Worm (Caenorhabditis elegans) whole organism, L4/young adult: ENCODE results near the gene psd-1.

Experiments
- W03F9.2 ChIP-seq: fragments of 150-350 bp; optimal IDR thresholded peaks from 2 replicates; lab custom pipeline; 2014; ENCODE audit warnings: missing biosample characterization, missing genetic modification characterization
- dao-5 ChIP-seq: sonication (generic microtip); optimal IDR thresholded peaks from 2 replicates; lab custom pipeline; 2016; ENCODE audit warnings: missing genotype, missing genetic modification characterization, moderate library complexity, missing compliant biosample characterization
- him-1 ChIP-seq: sonication (generic microtip); optimal IDR thresholded peaks from 2 replicates; lab custom pipeline; 2016; ENCODE audit warnings: missing genotype, missing genetic modification reagents, missing genetic modification characterization, missing compliant biosample characterization

The psd-1 gene

DNA sequence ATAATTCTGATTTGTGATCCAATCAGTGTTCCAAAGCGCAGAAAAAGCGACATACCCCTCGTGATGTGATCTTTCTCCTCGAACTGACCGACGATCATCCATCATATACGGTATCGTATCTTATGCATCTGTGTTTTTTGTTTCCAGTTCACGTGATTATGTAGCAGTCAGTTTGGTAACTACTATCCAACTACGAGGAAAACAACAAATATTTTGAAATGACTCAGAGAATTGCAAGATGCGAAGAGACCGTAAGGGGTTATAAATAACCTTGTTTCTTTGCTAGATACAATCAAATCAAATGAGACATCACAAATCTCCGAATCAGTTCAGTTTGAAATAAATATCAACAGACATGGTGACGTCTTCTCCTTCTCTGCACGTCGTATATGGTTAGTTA lies 25.0 kb upstream of the psd-1 start:
- TF ChIP-seq him-1, result no peak

DNA sequence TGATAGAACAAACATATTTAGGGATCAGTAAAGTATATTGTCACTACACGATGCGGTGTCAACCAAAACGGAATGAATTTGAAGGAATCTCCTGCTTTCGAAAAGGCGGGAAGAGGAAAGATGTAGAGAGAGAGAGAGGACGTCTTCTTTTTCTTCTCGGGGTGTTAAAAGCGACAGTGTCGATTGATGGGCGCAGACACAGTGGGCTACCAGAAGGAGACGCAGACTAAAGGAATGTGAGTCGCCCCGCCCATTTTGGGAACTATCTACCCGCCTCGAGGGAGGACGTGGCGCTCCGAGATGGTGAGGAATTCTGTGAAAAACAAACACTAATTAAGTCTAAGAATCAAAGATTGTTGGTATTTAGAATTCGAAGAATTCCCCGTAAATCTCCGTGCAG lies 24.3 kb upstream of the psd-1 start, which contains the start of the genes B0361.14 and B0361.9:
B0361.14 (minus strand) TSS at position 66 of the 400 bp plus-strand sequence.
B0361.9 (minus strand) TSS at position 166 of the 400 bp plus-strand sequence.
- no peak for TF ChIP-seq dao-5 (tag; lab: Kevin White, UChicago)
- TF ChIP-seq W03F9.2 (tag; lab: Kevin White, UChicago), result no peak
- no peak for TF ChIP-seq him-1

DNA sequence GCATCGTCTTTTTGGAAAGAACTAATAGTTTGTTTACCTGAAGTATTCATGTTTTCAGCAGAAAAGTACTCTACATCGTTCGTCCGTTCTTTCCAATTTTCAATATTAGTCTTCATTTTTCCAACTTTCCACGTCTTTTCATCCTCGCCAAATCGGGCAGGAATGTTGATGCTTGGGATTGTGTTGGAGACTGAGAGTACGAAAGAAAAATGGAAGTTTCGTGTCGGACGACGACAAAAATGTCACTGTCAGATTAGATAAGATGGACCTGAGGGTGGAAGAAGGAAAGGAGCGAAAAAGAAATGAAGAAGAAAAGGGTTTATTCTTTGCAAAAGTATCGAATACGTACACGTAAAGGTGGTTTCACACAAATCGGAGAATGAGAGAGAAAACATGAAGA lies 22.8 kb upstream of the psd-1 start:
- no peak for TF ChIP-seq him-1
- TF ChIP-seq W03F9.2 (tag; lab: Kevin White, UChicago), result no peak
- TF ChIP-seq dao-5 (tag; lab: Kevin White, UChicago), result no peak

DNA sequence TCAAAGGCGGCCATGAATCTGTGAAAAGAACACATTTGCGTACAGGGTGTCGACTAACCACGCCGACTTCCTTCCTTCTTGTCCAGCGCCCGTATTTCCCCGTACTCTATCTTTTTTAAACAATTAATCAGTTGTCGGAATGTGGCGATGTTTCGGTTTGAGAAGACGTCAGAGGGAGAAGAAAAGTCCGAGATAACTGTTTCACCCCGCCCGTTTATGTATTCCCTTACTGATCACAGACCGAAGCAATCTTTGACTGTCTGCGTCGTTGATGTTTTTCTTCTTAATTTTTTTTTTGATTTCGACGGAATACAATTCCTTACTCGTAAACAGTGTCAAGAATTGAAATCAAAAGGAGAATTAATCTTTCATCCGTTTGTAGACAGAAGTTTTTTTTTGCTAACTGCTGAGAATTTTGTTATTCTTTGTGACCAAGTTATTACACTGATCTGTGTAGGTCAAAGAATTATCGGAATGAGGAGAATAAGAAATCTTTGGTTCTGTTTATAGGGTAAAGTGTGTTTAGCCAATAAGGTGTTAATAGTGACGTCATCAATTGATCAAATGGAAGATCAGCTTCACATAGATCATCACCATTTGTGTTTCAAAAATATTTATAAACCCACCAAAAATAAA lies 22.0 kb upstream of the psd-1 start:
- TF ChIP-seq W03F9.2 (tag; lab: Kevin White, UChicago), result no peak
- TF ChIP-seq him-1, result no peak
- no peak for TF ChIP-seq dao-5 (tag; lab: Kevin White, UChicago)

DNA sequence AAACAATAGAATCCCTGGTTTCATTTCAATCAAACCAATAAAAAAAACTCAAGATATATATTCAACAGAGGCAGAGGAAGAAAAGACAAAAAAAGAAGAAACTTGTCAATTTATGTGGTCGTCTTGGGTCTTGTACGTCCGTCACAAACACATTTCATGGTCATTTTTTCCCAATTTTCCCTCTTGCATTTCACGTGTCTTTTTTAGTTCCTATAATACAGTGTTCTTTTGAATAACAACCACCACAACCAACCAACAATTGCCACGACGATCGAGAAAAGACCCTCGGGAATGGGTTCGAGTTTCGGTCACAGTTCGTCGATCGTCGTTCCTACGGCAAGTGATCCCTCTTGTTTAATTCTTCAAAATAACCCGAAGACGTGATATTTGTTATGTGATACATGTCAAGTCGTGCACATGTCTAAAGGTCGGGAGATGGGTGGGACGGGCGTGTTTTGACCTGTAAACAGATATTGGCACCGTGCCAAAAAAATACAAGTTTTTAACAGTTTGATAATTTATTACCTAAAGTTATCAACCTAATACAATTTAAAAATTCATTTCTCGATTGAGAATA lies 21.0 kb upstream of the psd-1 start:
- no peak for TF ChIP-seq dao-5 (tag; lab: Kevin White, UChicago)

DNA sequence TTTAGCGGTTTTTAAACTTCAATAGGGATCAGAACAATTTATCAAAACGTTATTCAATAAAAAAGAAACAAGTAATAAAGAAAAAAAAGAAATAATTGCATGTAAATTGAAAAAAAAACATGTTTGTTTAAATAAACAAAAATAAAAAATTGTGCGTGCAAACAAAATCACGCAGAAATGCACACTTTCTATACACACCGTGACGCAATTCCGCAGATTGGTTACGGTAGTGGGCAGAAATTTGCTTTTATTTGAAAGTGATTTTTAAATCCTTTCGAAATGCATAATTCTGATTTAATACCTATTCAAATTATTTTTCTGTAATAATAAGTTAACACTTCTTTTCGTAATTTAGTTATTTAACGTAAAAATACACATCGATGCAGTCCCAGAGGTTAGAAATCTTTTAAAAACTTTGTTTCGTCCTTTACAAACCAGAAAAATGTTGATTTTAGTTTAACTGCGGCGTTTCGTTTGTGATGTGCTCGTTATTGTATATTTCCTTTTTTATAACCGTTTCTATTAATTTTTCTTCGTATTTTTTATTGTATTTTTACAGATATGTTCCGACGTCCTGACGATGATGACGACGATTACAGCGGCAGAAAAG lies 18.0 kb upstream of the psd-1 start, which contains the start of gene cwf-19L2:
cwf-19L2 (plus strand) TSS at position 560 of the 610 bp plus-strand sequence.
- TF ChIP-seq W03F9.2 (tag; lab: Kevin White, UChicago) (peak; percentile 27), him-1 (no peak)

DNA sequence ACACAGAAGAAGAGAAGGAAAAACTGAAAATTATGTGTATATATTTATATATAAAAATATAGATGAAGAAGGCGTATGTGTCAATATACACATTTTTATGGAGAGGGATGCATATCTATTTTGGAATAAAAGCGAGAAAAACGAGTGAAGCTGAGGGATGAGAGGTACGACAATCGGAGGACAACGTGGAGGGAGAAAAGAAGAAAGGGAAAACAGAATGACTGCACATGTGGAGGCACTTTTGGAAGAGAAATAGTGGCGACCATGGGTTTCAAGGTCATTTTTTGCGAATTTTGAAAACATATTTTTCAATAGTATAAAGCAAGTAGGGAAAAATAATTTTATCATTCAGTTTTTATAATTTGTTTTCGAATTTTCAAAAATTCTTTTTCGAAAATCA lies 17.4 kb upstream of the psd-1 start:
- TF ChIP-seq W03F9.2 (tag; lab: Kevin White, UChicago), result no peak
- no peak for TF ChIP-seq him-1
- no peak for TF ChIP-seq dao-5 (tag; lab: Kevin White, UChicago)

DNA sequence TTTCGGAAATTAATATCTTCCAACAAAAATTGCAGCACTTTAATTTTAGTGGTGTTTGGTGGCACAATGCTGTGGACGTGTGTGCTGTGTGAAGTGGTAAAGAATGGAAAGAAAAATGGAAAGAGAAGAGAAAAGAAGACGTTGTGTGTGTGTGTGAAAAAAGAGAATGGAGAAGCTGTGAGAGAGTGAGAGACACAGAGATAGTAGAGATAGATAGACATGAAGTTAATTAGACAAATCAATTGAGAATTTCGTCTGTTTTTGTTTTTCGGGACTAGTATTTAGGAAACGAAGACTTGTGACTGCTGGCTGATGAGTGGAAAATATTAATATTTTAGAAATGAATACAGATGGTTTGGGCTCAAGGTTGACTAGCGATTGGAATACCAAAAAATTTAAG lies 16.0 kb upstream of the psd-1 start:
- no peak for TF ChIP-seq him-1
- no peak for TF ChIP-seq W03F9.2 (tag; lab: Kevin White, UChicago)
- no peak for TF ChIP-seq dao-5 (tag; lab: Kevin White, UChicago)

DNA sequence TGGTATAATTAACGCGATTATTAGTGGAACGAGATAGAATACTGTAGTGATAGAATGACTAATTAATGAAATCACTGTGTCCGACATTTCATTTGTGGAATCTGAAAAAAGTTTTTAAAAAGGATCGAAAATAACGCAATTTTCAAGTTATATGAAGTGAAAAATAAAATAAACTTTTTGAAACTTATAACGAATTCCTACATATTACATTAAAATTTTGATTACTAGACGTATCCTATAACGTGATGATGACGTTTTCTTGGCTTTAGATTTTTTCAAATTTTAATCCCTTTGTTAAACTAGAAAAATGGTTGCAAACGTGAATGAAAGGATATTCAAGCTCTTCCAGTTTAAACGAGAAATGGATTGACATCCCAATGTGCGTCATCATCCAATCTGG lies 15.3 kb upstream of the psd-1 start, which contains the start of gene algn-11:
algn-11 (minus strand) TSS at position 101 of the 400 bp plus-strand sequence.
- no peak for TF ChIP-seq him-1
- no peak for TF ChIP-seq dao-5 (tag; lab: Kevin White, UChicago)
- TF ChIP-seq W03F9.2 (tag; lab: Kevin White, UChicago), result no peak

DNA sequence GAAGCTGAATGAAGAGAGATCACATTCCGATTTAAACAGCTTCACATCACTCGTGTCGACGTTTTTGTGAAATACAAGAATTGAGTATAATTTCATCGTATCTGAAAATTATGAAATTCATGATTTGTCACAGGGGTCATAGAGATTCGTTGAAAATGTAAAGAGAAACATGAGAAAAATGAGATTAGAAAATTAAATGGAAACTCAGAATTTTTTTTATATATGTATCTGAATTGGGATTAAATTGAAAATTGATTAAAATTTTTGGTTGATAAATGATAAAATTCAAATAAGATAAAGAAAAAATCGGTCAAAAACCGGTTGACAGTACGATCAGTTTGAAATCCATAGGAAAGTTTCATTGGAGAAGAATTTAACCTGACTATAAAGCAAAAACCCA lies 12.3 kb upstream of the psd-1 start, which contains the start of gene ykt-6:
ykt-6 (minus strand) TSS at position 101 of the 400 bp plus-strand sequence.
- TF ChIP-seq W03F9.2 (tag; lab: Kevin White, UChicago) (no peak), dao-5 (tag; lab: Kevin White, UChicago) (no peak), him-1 (no peak)

DNA sequence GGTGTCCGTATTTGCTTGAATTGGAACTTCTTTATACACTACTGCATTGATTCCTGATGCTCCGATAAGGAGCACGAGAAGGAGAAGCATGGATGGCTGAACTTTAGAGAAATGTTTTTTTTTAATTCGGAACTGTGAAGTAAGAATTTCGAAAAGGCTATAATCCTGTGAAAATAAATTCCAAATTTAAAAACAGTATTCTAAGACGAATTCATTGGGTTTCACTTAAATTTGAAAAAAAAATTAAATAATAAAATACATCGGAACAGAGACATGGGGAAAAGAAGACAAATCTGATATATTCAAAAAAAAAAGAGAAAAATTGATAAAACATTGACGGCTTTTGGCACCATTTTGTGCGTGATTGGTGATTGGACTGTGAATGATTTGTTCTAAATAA lies 10.6 kb upstream of the psd-1 start, which contains the start of gene pho-5:
pho-5 (minus strand) TSS at position 101 of the 400 bp plus-strand sequence.
- TF ChIP-seq dao-5 (tag; lab: Kevin White, UChicago), result no peak
- TF ChIP-seq him-1, result no peak
- no peak for TF ChIP-seq W03F9.2 (tag; lab: Kevin White, UChicago)

DNA sequence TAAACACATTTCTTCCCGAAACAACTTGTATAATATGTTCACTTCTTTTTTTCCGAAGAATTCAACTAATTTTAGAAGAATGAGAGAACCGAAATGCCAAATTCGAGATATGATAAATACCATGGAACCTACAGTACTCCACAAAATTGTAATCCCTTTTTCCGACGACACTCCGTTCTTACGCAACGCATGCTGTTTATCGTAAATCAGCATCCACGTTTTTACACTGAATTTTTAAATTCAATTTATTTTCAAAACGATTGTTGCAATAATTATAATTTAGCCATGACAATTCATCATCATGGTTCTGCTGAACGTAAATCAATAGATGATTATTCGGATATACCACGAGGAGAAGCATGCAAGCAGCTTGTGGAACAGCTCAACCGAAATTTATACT lies 6.0 kb upstream of the psd-1 start, which contains the start of gene B0361.3:
B0361.3 (plus strand) TSS at position 284 of the 400 bp plus-strand sequence.
- no peak for TF ChIP-seq dao-5 (tag; lab: Kevin White, UChicago)
- no peak for TF ChIP-seq W03F9.2 (tag; lab: Kevin White, UChicago)
- TF ChIP-seq him-1, result no peak

DNA sequence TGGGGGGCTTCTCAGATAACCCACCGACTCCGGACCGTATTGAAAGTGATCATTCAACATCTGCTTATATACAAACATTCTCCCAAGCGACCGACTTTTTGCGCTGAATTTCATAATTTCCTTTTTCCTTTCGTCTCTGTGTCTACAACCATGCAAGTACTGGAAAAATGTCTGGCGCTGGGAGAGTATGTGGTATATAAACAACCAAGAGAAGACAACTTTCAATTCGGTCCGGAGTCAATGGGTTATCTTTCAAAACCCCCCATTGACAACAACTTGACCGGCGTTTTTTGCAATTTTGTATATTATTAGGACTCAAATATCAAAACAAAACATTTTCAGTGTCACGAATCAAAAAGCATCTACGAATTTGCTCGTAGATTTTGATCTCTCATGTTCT lies 3.3 kb upstream of the psd-1 start:
- peak; percentile 42 for TF ChIP-seq dao-5 (tag; lab: Kevin White, UChicago)
- no peak for TF ChIP-seq him-1
- peak; percentile 74 for TF ChIP-seq W03F9.2 (tag; lab: Kevin White, UChicago)

DNA sequence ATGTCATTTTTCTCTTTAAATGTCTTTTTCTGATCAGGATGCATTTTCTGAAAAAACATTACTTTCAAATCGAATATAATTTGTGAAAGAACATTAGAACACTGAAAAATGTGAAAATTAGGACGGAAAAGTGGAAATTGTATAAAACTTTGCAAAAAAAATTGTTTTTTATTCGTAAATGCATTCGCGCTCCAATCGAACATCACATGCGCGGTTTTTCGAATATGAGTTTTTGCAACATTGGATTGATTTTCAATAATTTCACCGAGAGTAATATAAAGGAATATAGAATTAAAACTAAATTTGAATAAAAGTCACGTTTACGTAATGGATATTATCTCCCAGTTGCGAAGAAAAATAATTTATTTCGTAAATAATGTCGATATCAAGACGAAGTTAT lies 2.0 kb upstream of the psd-1 start, which contains the start of the genes spot-1 and B0361.11:
spot-1 (minus strand) TSS at position 47 of the 400 bp plus-strand sequence.
B0361.11 (plus strand) TSS at position 372 of the 400 bp plus-strand sequence.
- TF ChIP-seq dao-5 (tag; lab: Kevin White, UChicago) (no peak), him-1 (no peak), W03F9.2 (tag; lab: Kevin White, UChicago) (peak; percentile 28)
